Fruit fly (Drosophila melanogaster) whole organism, embryonic: ENCODE results near the gene Smvt.

ENCODE experiments used
- ATbp ChIP-seq: fragments of 200-800 bp; sonication (Bioruptor generic); optimal IDR thresholded peaks from 2 replicates; lab custom pipeline; 2017; ENCODE audit warnings: missing biosample characterization, mild to moderate bottlenecking, missing genetic modification characterization, missing genetic modification reagents
- B-H1 ChIP-seq: fragments of 200-800 bp; sonication (Bioruptor generic); IDR thresholded peaks from 3 replicates; pipeline ENCODE4 v1.3.6; 2022; ENCODE audit warnings: missing biosample characterization, missing genetic modification characterization
- CG15479 ChIP-seq: fragments of 200-800 bp; sonication (Bioruptor generic); optimal IDR thresholded peaks from 3 replicates; lab custom pipeline; 2019; ENCODE audit warnings: missing biosample characterization, mild to moderate bottlenecking, missing genetic modification characterization, moderate library complexity
- CG1832 ChIP-seq: fragments of 200-800 bp; sonication (Bioruptor generic); optimal IDR thresholded peaks from 2 replicates; lab custom pipeline; 2017; ENCODE audit warnings: missing biosample characterization, mild to moderate bottlenecking, missing genetic modification characterization, inconsistent platforms
- CG18764 ChIP-seq: fragments of 200-800 bp; sonication (Bioruptor generic); optimal IDR thresholded peaks from 3 replicates; lab custom pipeline; 2016; ENCODE audit warnings: missing biosample characterization, missing genetic modification characterization
- CG2116 ChIP-seq: fragments of 200-800 bp; sonication (Bioruptor generic); optimal IDR thresholded peaks from 3 replicates; lab custom pipeline; 2018; ENCODE audit warnings: missing biosample characterization, mild to moderate bottlenecking, missing genetic modification characterization
- CG2120 ChIP-seq: fragments of 200-800 bp; sonication (Bioruptor generic); optimal IDR thresholded peaks from 3 replicates; lab custom pipeline; 2016; ENCODE audit warnings: missing biosample characterization, missing genetic modification characterization
- CG30403 ChIP-seq: fragments of 200-800 bp; sonication (Bioruptor generic); optimal IDR thresholded peaks from 3 replicates; lab custom pipeline; 2016; ENCODE audit warnings: missing biosample characterization, missing genetic modification characterization
- CG3065 ChIP-seq: fragments of 200-800 bp; sonication (Bioruptor generic); optimal IDR thresholded peaks from 2 replicates; lab custom pipeline; 2016; ENCODE audit warnings: missing biosample characterization, missing genetic modification characterization
- CG3163 ChIP-seq: fragments of 200-800 bp; sonication (Bioruptor generic); optimal IDR thresholded peaks from 3 replicates; lab custom pipeline; 2016; ENCODE audit warnings: missing biosample characterization, missing genetic modification characterization
- CG3407 ChIP-seq: fragments of 200-800 bp; sonication (Bioruptor generic); optimal IDR thresholded peaks from 2 replicates; lab custom pipeline; 2018; ENCODE audit warnings: missing biosample characterization, mild to moderate bottlenecking, missing genetic modification characterization
- CG3726 ChIP-seq: fragments of 200-800 bp; sonication (Bioruptor generic); IDR thresholded peaks from 3 replicates; pipeline ENCODE4, ENCODE4 v1.3.6; 2022; ENCODE audit warnings: missing biosample characterization, missing genetic modification characterization
- CG6175 ChIP-seq: fragments of 200-800 bp; sonication (Bioruptor generic); IDR thresholded peaks from 3 replicates; pipeline ENCODE4 v1.3.6; 2022; ENCODE audit warnings: missing biosample characterization, missing genetic modification characterization
- CG6683 ChIP-seq: fragments of 200-800 bp; sonication (Bioruptor generic); optimal IDR thresholded peaks from 2 replicates; lab custom pipeline; 2017; ENCODE audit warnings: missing biosample characterization, mild to moderate bottlenecking, missing genetic modification characterization, missing genetic modification reagents
- CG6689 ChIP-seq: fragments of 200-800 bp; sonication (Bioruptor generic); IDR thresholded peaks from 2 replicates; pipeline ENCODE4 v1.3.6; 2022; ENCODE audit warnings: missing biosample characterization, missing genetic modification characterization
- CG7271 ChIP-seq: fragments of 200-800 bp; sonication (Bioruptor generic); optimal IDR thresholded peaks from 2 replicates; lab custom pipeline; 2018; ENCODE audit warnings: missing biosample characterization, mild to moderate bottlenecking, missing genetic modification characterization, moderate library complexity
- CG7928 ChIP-seq: fragments of 200-800 bp; sonication (Bioruptor generic); optimal IDR thresholded peaks from 2 replicates; lab custom pipeline; 2017; ENCODE audit warnings: missing biosample characterization, mild to moderate bottlenecking, missing genetic modification characterization
- CG8089 ChIP-seq: fragments of 200-800 bp; sonication (Bioruptor generic); optimal IDR thresholded peaks from 3 replicates; lab custom pipeline; 2016; ENCODE audit warnings: missing biosample characterization, missing genetic modification characterization
- CG9437 ChIP-seq: fragments of 200-800 bp; sonication (Bioruptor generic); optimal IDR thresholded peaks from 2 replicates; lab custom pipeline; 2018; ENCODE audit warnings: missing biosample characterization, mild to moderate bottlenecking, missing genetic modification characterization
- CrebB ChIP-seq: fragments of 200-800 bp; sonication (Bioruptor generic); optimal IDR thresholded peaks from 3 replicates; lab custom pipeline; 2018; ENCODE audit warnings: missing biosample characterization, mild to moderate bottlenecking, missing genetic modification characterization
- Dfd ChIP-seq, 2 experiments: fragments of >200 bp; optimal IDR thresholded peaks; 2 replicates each; lab custom pipeline; 2017; ENCODE audit warnings: missing biosample characterization in 2 of 2, missing genetic modification characterization in 2 of 2
- Dp ChIP-seq: fragments of 200-800 bp; sonication (Bioruptor generic); optimal IDR thresholded peaks from 2 replicates; lab custom pipeline; 2018; ENCODE audit warnings: missing biosample characterization, mild to moderate bottlenecking, missing genetic modification characterization, moderate library complexity
- Gsc ChIP-seq: fragments of 200-800 bp; sonication (Bioruptor generic); IDR thresholded peaks from 2 replicates; pipeline ENCODE4 v1.3.6; 2022; ENCODE audit warnings: missing biosample characterization, missing genetic modification characterization
- Gug ChIP-seq: fragments of 200-800 bp; sonication (Bioruptor generic); IDR thresholded peaks from 4 replicates; pipeline ENCODE4 v1.3.6; 2022; ENCODE audit warnings: missing biosample characterization, missing genetic modification characterization
- Hmr ChIP-seq: fragments of 200-800 bp; sonication (Bioruptor generic); optimal IDR thresholded peaks from 3 replicates; lab custom pipeline; 2017; ENCODE audit warnings: mild to moderate bottlenecking, missing biosample characterization, missing genetic modification reagents, missing genetic modification characterization
- Mad ChIP-seq: fragments of 200-800 bp; sonication (Bioruptor generic); optimal IDR thresholded peaks from 2 replicates; lab custom pipeline; 2016; ENCODE audit warnings: missing biosample characterization, missing genetic modification characterization
- Rx ChIP-seq: fragments of 200-800 bp; sonication (Bioruptor generic); IDR thresholded peaks from 2 replicates; pipeline ENCODE4 v1.3.6; 2022; ENCODE audit warnings: missing biosample characterization, missing genetic modification characterization
- Ssrp ChIP-seq: fragments of 200-800 bp; sonication (Bioruptor generic); optimal IDR thresholded peaks from 2 replicates; lab custom pipeline; 2018; ENCODE audit warnings: missing biosample characterization, mild to moderate bottlenecking, missing genetic modification characterization, moderate library complexity
- Taf1 ChIP-seq: fragments of 200-800 bp; sonication (Bioruptor generic); IDR thresholded peaks from 2 replicates; pipeline ENCODE4 v1.3.6; 2022; ENCODE audit warnings: missing biosample characterization, missing genetic modification characterization
- Xrp1 ChIP-seq: fragments of 200-800 bp; sonication (Bioruptor generic); IDR thresholded peaks from 2 replicates; pipeline ENCODE4 v1.3.6; 2022; ENCODE audit warnings: missing biosample characterization, missing genetic modification characterization
- amos ChIP-seq: fragments of 200-800 bp; sonication (Bioruptor generic); IDR thresholded peaks from 2 replicates; pipeline ENCODE4 v1.3.6; 2022; ENCODE audit warnings: missing biosample characterization, missing genetic modification characterization; ENCODE audit not compliant: partially characterized antibody
- aop ChIP-seq: fragments of 200-800 bp; sonication (Bioruptor generic); IDR thresholded peaks from 2 replicates; pipeline ENCODE4 v1.3.6; 2022; ENCODE audit warnings: missing biosample characterization, missing genetic modification characterization
- ash1 ChIP-seq: fragments of 200-800 bp; sonication (Bioruptor generic); optimal IDR thresholded peaks from 2 replicates; lab custom pipeline; 2018; ENCODE audit warnings: missing biosample characterization, mild to moderate bottlenecking, missing genetic modification characterization
- bbx ChIP-seq: fragments of 200-800 bp; sonication (Bioruptor generic); IDR thresholded peaks from 2 replicates; pipeline ENCODE4 v1.3.6; 2022; ENCODE audit warnings: missing biosample characterization, missing genetic modification characterization; ENCODE audit not compliant: partially characterized antibody
- ci ChIP-seq: fragments of 200-800 bp; sonication (Bioruptor generic); IDR thresholded peaks from 3 replicates; pipeline ENCODE4 v1.3.6; 2022; ENCODE audit warnings: missing biosample characterization, missing genetic modification characterization
- crol ChIP-seq: fragments of 200-800 bp; sonication (Bioruptor generic); IDR thresholded peaks from 2 replicates; pipeline ENCODE4 v1.3.6; 2022; ENCODE audit warnings: missing biosample characterization, missing genetic modification characterization
- dimm ChIP-seq: fragments of 200-800 bp; sonication (Bioruptor generic); IDR thresholded peaks from 2 replicates; pipeline ENCODE4 v1.3.6; 2022; ENCODE audit warnings: missing biosample characterization, missing genetic modification characterization
- fd96Cb ChIP-seq: fragments of 200-800 bp; sonication (Bioruptor generic); optimal IDR thresholded peaks from 2 replicates; lab custom pipeline; 2018; ENCODE audit warnings: missing biosample characterization, mild to moderate bottlenecking, missing genetic modification characterization, moderate library complexity
- gem ChIP-seq: fragments of 200-800 bp; sonication (Bioruptor generic); optimal IDR thresholded peaks from 2 replicates; lab custom pipeline; 2019; ENCODE audit warnings: missing biosample characterization, mild to moderate bottlenecking, missing genetic modification characterization, moderate library complexity
- gfzf ChIP-seq: fragments of 200-800 bp; sonication (Bioruptor generic); optimal IDR thresholded peaks from 2 replicates; lab custom pipeline; 2016; ENCODE audit warnings: missing biosample characterization, mild to moderate bottlenecking, missing genetic modification characterization, moderate library complexity
- grn ChIP-seq: fragments of 200-800 bp; sonication (Bioruptor generic); optimal IDR thresholded peaks from 3 replicates; lab custom pipeline; 2017; ENCODE audit warnings: missing biosample characterization, missing genetic modification characterization
- gsb-n ChIP-seq: fragments of 200-800 bp; sonication (Bioruptor generic); optimal IDR thresholded peaks from 3 replicates; lab custom pipeline; 2018; ENCODE audit warnings: missing biosample characterization, mild to moderate bottlenecking, missing genetic modification characterization
- hth ChIP-seq: fragments of >200 bp; optimal IDR thresholded peaks from 2 replicates; lab custom pipeline; 2017; ENCODE audit warnings: inconsistent platforms
- kah ChIP-seq: fragments of 200-800 bp; sonication (Bioruptor generic); optimal IDR thresholded peaks from 2 replicates; lab custom pipeline; 2018; ENCODE audit warnings: missing biosample characterization, mild to moderate bottlenecking, missing genetic modification characterization
- klu ChIP-seq: fragments of 200-800 bp; sonication (Bioruptor generic); IDR thresholded peaks from 2 replicates; pipeline ENCODE4 v1.3.6; 2022; ENCODE audit warnings: missing biosample characterization, missing genetic modification characterization
- lilli ChIP-seq: fragments of 200-800 bp; sonication (Bioruptor generic); optimal IDR thresholded peaks from 3 replicates; lab custom pipeline; 2016; ENCODE audit warnings: missing biosample characterization, missing genetic modification characterization
- mirr ChIP-seq: fragments of 200-800 bp; sonication (Bioruptor generic); optimal IDR thresholded peaks from 3 replicates; lab custom pipeline; 2018; ENCODE audit warnings: missing biosample characterization, mild to moderate bottlenecking, missing genetic modification characterization
- salm ChIP-seq: fragments of 200-800 bp; sonication (Bioruptor generic); optimal IDR thresholded peaks from 2 replicates; lab custom pipeline; 2018; ENCODE audit warnings: missing biosample characterization, mild to moderate bottlenecking, missing genetic modification characterization
- sd ChIP-seq: fragments of 200-800 bp; sonication (Bioruptor generic); optimal IDR thresholded peaks from 3 replicates; lab custom pipeline; 2018; ENCODE audit warnings: missing biosample characterization, mild to moderate bottlenecking, missing genetic modification characterization, moderate library complexity
- sisA ChIP-seq: fragments of 200-800 bp; sonication (Bioruptor generic); IDR thresholded peaks from 2 replicates; pipeline ENCODE4 v1.3.6; 2022; ENCODE audit warnings: missing biosample characterization, missing genetic modification characterization
- tup ChIP-seq: fragments of 200-800 bp; sonication (Bioruptor generic); optimal IDR thresholded peaks from 2 replicates; lab custom pipeline; 2016; ENCODE audit warnings: missing biosample characterization, mild to moderate bottlenecking, missing genetic modification characterization, moderate library complexity
- wor ChIP-seq: fragments of 200-800 bp; sonication (Bioruptor generic); IDR thresholded peaks from 2 replicates; pipeline ENCODE4 v1.3.6; 2022; ENCODE audit warnings: missing biosample characterization, missing genetic modification characterization

The Smvt gene

DNA sequence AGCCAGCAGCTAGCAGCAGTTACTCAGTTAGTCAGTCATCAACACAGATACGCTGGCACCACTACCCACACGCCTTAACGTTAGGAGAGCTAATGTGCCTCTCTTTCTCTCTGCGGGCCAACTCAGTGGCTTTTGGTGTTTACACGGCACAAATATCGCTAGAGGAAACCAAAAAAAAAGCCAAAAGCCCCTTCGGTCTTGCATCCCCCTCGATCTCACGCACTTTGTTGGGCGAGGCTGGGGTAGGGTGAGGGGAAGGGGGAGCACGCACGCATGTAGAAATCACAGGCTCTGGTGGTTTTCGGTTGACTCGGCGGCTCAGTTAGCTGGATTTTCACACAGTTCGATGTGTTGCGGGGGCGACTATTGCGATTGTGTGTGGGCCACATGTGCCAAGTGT lies 39.4 kb downstream of the Smvt start (continued):
- TF ChIP-seq amos (GFP tag; lab: Robert Waterston, UW), result peak; percentile 4; the same call in 1 of the 2 replicates
- TF ChIP-seq CG30403 (GFP tag; lab: Kevin White, UChicago), result no peak
- no peak for TF ChIP-seq ash1 (GFP tag; lab: Kevin White, UChicago)
- no peak for TF ChIP-seq salm (tag; lab: Kevin White, UChicago)
- TF ChIP-seq gfzf (GFP tag; lab: Kevin White, UChicago), result no peak
- no peak for TF ChIP-seq Gsc (GFP tag; lab: Robert Waterston, UW)
- no peak for TF ChIP-seq CG2120 (GFP tag; lab: Kevin White, UChicago)
- TF ChIP-seq aop (GFP tag; lab: Robert Waterston, UW), result no peak
- no peak for TF ChIP-seq Taf1
- no peak for TF ChIP-seq CG3065 (GFP tag; lab: Kevin White, UChicago)
- no peak for TF ChIP-seq CG6683 (GFP tag; lab: Kevin White, UChicago)
- no peak for TF ChIP-seq CG6689 (GFP tag; lab: Robert Waterston, UW)
- TF ChIP-seq Hmr (GFP tag; lab: Kevin White, UChicago), result peak; percentile 41
- no peak for TF ChIP-seq hth (lab: Kevin White, UChicago)
- no peak for TF ChIP-seq CG8089 (GFP tag; lab: Kevin White, UChicago)
- TF ChIP-seq Dfd (GFP tag; optimal IDR thresholded peaks at IDR 0.05; lab: Kevin White, UChicago), result no peak
- peak; percentile 32 for TF ChIP-seq CrebB (tag; lab: Kevin White, UChicago)
- no peak for TF ChIP-seq Ssrp (tag; lab: Kevin White, UChicago)
- TF ChIP-seq crol (GFP tag; lab: Robert Waterston, UW), result peak; percentile 92
- TF ChIP-seq CG3726, result no peak
- no peak for TF ChIP-seq dimm (GFP tag; lab: Robert Waterston, UW)
- no peak for TF ChIP-seq CG6175 (GFP tag; lab: Robert Waterston, UW)
- TF ChIP-seq wor (GFP tag; lab: Robert Waterston, UW), result no peak
- TF ChIP-seq Xrp1 (GFP tag; lab: Robert Waterston, UW), result 0 out of 2 replicates have a peak, but pooled peaks have one; percentile 16
- no peak for TF ChIP-seq sisA (GFP tag; lab: Robert Waterston, UW)
- no peak for TF ChIP-seq mirr
- TF ChIP-seq bbx (GFP tag; lab: Robert Waterston, UW), result no peak
- no peak for TF ChIP-seq Mad (GFP tag; lab: Kevin White, UChicago)
- TF ChIP-seq CG2116 (GFP tag; lab: Kevin White, UChicago), result no peak
- no peak for TF ChIP-seq Gug (GFP tag; lab: Robert Waterston, UW)
- TF ChIP-seq gsb-n (tag; lab: Kevin White, UChicago), result no peak
- no peak for TF ChIP-seq CG3163 (GFP tag; lab: Kevin White, UChicago)
- TF ChIP-seq CG18764 (GFP tag; lab: Kevin White, UChicago), result no peak
- TF ChIP-seq CG1832 (GFP tag; lab: Kevin White, UChicago), result peak; percentile 28
- TF ChIP-seq grn (GFP tag; lab: Kevin White, UChicago), result no peak
- TF ChIP-seq ci (GFP tag; lab: Robert Waterston, UW), result peak; percentile 37; the same call in 1 of the 3 replicates
- TF ChIP-seq Dp (GFP tag; lab: Kevin White, UChicago), result no peak
- no peak for TF ChIP-seq lilli (GFP tag; lab: Kevin White, UChicago)
- no peak for TF ChIP-seq Rx (GFP tag; lab: Robert Waterston, UW)
- no peak for TF ChIP-seq fd96Cb
- no peak for TF ChIP-seq gem (tag; lab: Kevin White, UChicago)
- 0 out of 2 replicates have a peak, but pooled peaks have one; percentile 8 for TF ChIP-seq klu (GFP tag; lab: Robert Waterston, UW)
- TF ChIP-seq CG3407 (GFP tag; lab: Kevin White, UChicago), result peak; percentile 13
- TF ChIP-seq CG7928 (GFP tag; lab: Kevin White, UChicago), result no peak
- peak; percentile 32 for TF ChIP-seq ATbp (GFP tag; lab: Kevin White, UChicago)
- TF ChIP-seq tup, result no peak
- peak; percentile 54 for TF ChIP-seq sd (tag; lab: Kevin White, UChicago)
- no peak for TF ChIP-seq B-H1 (GFP tag; lab: Robert Waterston, UW)
- TF ChIP-seq CG9437 (GFP tag; lab: Kevin White, UChicago), result no peak
- TF ChIP-seq CG7271 (tag; lab: Kevin White, UChicago), result no peak
- TF ChIP-seq CG15479 (GFP tag; lab: Kevin White, UChicago), result no peak
- TF ChIP-seq kah, result no peak
